Worm (Caenorhabditis elegans) whole organism, L4/young adult: ENCODE data around the gene C28F5.1.

Source experiments
- W03F9.2 ChIP-seq: fragments of 150-350 bp; optimal IDR thresholded peaks from 2 replicates; lab custom pipeline; 2014; ENCODE audit warnings: missing biosample characterization, missing genetic modification characterization
- dao-5 ChIP-seq: sonication (generic microtip); optimal IDR thresholded peaks from 2 replicates; lab custom pipeline; 2016; ENCODE audit warnings: missing genotype, missing genetic modification characterization, moderate library complexity, missing compliant biosample characterization
- him-1 ChIP-seq: sonication (generic microtip); optimal IDR thresholded peaks from 2 replicates; lab custom pipeline; 2016; ENCODE audit warnings: missing genotype, missing genetic modification reagents, missing genetic modification characterization, missing compliant biosample characterization

Gene C28F5.1

DNA sequence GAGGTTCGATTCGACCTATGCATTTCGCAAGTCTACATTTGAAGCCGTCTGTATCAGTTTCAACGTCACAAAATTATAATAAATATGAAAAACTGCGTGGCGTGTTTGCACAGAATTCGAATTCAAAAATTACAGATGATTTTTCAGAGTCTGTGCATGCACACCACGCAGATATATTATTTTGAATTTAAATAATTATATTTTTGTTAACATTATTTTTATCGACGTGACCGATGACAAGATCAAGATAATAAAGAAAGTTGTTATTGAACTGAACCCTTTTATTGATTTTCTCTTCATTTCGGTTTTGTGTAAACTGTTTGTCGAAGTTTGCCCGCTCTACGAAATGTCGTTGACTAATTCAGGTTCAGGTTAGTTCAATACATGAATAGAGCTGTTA lies at the start of gene C28F5.1:
Gene C28F5.1, plus strand, starts transcription at position 301 of the 400 bp plus-strand sequence.
- TF ChIP-seq W03F9.2 (tag; lab: Kevin White, UChicago) (no peak), him-1 (tag; lab: Kevin White, UChicago) (no peak), dao-5 (no peak)

DNA sequence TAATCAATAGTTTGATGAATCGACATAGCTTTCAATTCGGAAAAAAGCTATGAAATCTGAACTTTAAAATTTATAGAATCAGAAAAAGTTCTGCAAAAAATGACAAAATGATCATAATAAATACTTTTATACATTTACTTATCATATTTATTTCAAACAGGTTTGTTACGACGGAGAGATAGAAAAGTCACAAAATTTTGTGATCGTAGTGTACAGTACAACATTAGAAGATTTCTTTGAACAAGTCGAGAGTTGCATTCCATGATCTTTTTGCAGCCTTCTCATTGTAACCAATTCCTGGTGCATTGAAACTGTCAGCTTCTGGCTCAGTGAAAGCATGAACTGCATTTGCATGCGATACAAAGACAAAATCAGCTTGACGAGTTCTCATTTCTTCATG lies 48.9 kb upstream of the C28F5.1 start, which contains the start of gene D1022.3:
Gene D1022.3, minus strand, starts transcription at position 101 of the 400 bp plus-strand sequence.
- TF ChIP-seq him-1 (tag; lab: Kevin White, UChicago) (no peak), dao-5 (no peak), W03F9.2 (tag; lab: Kevin White, UChicago) (no peak)

DNA sequence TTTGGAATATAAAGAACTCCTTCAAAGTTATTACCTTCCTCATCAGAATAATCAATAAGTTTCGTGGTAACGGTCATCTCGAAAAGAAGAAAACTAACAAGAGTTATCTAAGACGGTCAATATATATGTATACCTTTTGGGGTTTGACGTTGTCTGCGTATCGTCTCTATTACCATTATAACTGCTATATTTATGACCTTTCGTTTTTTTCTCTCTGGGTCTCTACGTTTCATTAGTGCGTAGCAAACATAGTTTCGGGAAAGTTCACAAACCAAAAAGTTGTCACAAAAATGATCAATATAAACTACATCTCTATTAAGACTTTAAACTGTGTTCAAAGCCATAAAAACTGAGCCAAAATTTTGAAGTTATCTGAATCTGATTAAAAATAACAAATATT lies 47.9 kb upstream of the C28F5.1 start, which contains the start of gene D1022.4:
Gene D1022.4, minus strand, starts transcription at position 83 of the 400 bp plus-strand sequence.
- TF ChIP-seq dao-5: no peak
- no peak for TF ChIP-seq W03F9.2 (tag; lab: Kevin White, UChicago)
- TF ChIP-seq him-1 (tag; lab: Kevin White, UChicago): no peak

DNA sequence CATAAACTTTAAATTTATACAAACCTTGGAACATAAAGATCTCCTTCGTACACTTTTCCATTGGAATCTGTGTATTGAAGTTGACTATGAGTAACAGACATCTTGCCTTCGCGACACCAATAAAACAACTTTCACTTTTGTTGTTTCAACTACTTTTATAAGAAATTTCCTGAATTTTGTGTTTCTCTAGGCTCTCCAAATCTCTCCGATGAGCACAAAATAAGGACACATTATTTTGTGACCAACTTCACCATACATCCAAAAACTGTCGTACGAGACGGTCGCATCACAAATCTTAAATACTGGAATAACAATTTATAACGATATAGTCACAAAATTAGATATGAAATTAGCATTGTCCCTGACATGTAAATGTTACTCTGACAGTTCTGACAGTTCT lies 46.4 kb upstream of the C28F5.1 start, which contains the start of gene D1022.5:
Gene D1022.5, minus strand, starts transcription at position 101 of the 400 bp plus-strand sequence.
- no peak for TF ChIP-seq dao-5
- no peak for TF ChIP-seq W03F9.2 (tag; lab: Kevin White, UChicago)
- TF ChIP-seq him-1 (tag; lab: Kevin White, UChicago): no peak

DNA sequence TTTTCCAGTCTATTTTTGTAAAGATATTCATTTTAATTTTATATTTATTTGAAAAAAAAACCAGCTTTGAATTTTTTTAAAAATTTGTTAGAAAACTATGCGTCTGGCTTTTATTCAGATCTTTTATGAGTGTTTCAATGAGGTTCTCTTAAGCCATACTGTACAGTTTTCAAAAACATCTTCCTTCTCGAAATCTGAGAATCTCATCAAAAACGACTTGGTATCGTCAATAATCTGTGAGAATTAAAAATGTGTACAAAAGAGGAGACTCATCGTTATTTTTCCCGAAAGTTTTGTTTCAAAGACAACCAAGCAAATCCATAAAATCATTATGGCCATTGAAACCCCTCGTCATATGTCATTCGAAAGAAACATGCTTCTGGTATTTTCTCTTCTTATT lies 45.9 kb upstream of the C28F5.1 start, which contains the start of gene D1022.2:
Gene D1022.2, plus strand, starts transcription at position 301 of the 400 bp plus-strand sequence.
- TF ChIP-seq him-1 (tag; lab: Kevin White, UChicago): no peak
- TF ChIP-seq dao-5: no peak
- no peak for TF ChIP-seq W03F9.2 (tag; lab: Kevin White, UChicago)

DNA sequence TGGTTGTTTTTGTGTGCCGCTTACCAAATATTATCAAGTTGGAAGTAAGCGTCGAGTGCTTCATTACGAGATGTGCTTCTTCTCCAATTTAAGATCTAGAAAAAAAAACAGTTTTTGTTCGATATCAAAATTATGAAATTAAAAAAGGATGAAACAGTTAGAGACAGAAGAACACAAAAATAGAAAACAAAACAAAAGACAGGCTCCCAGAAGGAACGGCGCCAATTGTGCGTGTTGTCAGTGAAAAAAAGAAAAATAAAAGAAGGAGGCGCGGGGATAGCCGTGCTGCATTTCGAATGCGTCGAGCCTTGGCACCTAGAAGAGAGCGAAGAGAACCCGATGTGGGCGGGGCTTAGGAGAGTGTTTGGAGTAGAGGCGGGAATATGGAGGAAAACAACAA lies 39.6 kb upstream of the C28F5.1 start, which contains the start of gene sro-1:
Gene sro-1, minus strand, starts transcription at position 101 of the 400 bp plus-strand sequence.
- TF ChIP-seq him-1 (tag; lab: Kevin White, UChicago) (no peak), dao-5 (no peak), W03F9.2 (tag; lab: Kevin White, UChicago) (no peak)

DNA sequence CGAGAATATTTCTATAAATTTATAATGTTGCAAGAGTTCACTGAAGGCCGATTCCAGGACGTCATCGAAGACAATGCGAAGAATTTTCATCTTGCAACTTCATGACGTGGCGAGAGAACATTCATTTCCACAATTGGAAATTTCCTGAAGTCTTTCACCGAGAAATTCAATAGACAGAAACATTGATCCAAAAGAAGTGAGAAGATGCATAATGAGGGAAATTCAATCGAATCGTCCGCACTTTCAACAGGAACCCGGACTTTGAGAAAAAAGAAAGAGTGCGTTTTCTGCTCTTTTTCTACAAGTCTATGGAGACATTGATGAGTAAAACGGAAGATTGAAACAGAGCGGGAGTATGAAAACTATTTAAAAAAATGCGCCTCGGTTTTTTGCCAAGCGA lies 35.8 kb upstream of the C28F5.1 start:
- TF ChIP-seq him-1 (tag; lab: Kevin White, UChicago) (no peak), W03F9.2 (tag; lab: Kevin White, UChicago) (no peak), dao-5 (no peak)

DNA sequence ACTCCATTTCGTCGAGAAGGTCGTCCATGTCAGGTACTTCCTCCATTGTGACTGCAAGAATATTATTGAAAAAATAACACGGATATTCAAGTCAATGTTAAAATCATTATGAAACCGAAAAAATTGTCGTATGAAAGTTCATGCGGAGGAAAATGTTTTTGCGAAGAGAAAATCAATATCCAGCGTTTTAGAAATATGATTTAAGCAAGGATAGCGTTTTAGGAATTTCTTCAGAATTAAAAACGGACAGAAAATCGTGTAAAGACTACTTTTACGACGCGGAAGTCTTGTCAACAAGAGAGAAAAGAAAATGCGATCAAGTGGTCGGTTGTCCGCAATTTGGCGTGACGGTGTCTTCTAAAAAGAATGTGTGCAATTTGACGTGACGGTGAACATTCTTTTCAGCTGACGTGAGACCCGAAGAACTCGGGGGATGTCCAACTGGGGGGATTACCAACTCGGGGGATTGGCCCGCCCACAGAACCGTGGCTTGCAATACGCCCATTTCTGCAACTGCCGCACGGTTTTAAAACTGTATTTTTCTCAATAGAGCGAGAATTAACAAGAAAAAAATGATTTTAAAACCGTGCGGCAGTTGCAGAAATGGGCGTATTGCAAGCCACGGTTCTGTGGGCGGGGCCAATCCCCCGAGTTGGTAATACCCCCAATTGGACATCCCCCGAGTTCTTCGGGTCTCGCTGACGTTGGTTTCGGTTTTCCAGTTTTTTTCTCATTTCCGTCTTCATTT lies 26.4 kb upstream of the C28F5.1 start, which contains the start of the genes aka-1 and ubc-6:
Gene aka-1, minus strand, starts transcription at position 51 of the 748 bp plus-strand sequence.
Gene ubc-6, plus strand, starts transcription at position 701 of the 748 bp plus-strand sequence.
- TF ChIP-seq dao-5: peak; percentile 7
- TF ChIP-seq him-1 (tag; lab: Kevin White, UChicago): peak; percentile 78
- peak; percentile 71 for TF ChIP-seq W03F9.2 (tag; lab: Kevin White, UChicago)

DNA sequence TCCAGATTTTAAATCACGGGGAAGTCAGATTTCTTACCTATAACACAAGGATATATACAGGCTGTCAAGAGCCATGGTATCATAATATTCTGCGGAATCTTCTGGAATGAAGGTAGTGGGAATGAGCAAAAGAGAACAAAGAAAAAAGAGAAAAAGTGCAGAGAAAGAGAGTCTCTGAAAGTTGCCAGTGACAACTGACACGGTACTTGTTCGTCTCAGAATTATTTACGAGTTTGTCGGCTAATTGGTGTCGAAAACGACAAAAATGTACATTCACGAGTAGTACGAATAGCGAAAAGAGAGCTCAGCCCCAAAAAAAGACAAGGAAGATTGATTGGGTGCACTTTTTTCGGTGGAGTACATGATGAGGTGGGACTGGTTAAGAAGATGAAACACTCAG lies 22.1 kb upstream of the C28F5.1 start, which contains the start of gene cah-2:
Gene cah-2, minus strand, starts transcription at position 101 of the 400 bp plus-strand sequence.
- TF ChIP-seq W03F9.2 (tag; lab: Kevin White, UChicago): no peak
- TF ChIP-seq him-1 (tag; lab: Kevin White, UChicago): no peak
- no peak for TF ChIP-seq dao-5

DNA sequence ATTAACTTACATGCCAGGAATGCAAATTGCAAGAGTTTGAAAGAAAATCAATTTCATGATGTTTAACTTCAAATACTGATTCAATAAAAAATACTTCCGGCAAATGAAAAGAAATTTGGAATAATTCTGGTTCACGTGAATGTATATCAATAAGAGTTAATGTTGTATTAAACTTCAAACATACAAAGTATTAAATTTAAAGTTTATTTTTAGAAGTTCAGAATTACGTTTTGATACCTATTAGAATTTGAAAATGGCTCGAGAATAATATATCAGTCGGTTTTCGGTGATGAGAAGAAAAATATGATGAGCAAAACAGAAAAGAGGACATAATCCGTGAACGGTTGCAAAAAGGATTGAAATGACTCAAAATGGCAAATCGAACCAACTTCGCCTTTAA lies 15.5 kb upstream of the C28F5.1 start, which contains the start of gene D1022.9:
Gene D1022.9, minus strand, starts transcription at position 101 of the 400 bp plus-strand sequence.
- TF ChIP-seq dao-5: no peak
- no peak for TF ChIP-seq W03F9.2 (tag; lab: Kevin White, UChicago)
- TF ChIP-seq him-1 (tag; lab: Kevin White, UChicago): no peak

DNA sequence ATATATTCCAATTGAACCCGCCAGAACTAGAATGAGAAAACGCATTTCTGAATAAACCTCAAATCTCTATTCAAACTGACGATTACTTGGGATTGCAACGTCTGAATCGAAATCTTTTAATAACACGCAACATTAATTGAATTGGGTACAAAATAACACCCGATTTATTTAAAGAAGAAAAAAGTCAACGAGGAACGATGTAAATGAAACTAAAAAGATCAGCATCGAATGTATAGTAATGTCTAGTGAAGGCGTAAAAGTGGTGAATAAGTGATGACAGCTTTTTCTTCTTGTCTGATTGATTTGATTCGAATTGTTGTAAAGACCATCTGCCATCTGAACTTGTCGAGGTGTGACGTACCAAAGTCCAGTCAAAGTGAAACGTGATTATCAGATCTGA lies 11.5 kb upstream of the C28F5.1 start, which contains the start of gene nas-23:
Gene nas-23, minus strand, starts transcription at position 101 of the 400 bp plus-strand sequence.
- TF ChIP-seq W03F9.2 (tag; lab: Kevin White, UChicago) (no peak), dao-5 (no peak), him-1 (tag; lab: Kevin White, UChicago) (no peak)

DNA sequence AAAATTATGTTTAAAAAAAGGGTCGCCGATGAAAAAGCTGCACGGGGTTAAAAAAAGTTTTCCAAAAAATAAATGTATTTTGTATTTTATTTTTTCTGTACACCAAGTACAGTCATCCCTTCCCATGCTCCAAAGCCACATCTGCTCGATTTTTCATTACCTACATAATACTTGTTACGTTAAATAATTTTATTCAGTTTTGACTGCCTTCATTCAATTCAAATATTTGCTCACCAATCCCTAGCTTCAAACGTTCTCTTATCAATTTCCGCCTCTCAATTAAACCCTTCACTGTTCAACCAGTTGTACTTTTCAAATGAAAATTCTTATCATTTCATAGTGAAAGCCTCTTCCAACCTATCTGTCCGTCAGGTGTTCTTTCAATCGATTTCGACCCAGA lies 10.9 kb upstream of the C28F5.1 start, which contains the start of gene R10H1.1:
Gene R10H1.1, plus strand, starts transcription at position 301 of the 400 bp plus-strand sequence.
- TF ChIP-seq W03F9.2 (tag; lab: Kevin White, UChicago) (no peak), him-1 (tag; lab: Kevin White, UChicago) (no peak), dao-5 (no peak)

DNA sequence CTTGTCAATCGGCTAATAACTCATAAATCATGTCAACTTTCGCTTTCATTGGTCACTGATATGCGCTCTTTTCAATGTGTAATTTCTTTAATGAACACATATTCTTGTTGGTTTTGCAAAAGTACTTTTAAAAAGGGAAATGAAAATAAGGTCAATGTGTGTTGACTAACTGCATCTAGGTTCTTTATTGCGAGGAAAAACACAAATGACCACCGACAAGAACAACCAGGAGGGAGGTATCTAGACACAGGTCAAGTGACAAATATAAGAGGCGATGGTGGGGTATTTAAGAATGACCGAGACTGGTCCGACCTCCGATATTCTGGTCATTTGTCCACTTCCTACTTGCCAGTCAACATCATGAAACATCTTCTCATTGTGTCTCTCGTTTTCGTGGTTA lies 9.0 kb upstream of the C28F5.1 start, which contains the start of gene spi-1:
Gene spi-1, plus strand, starts transcription at position 178 of the 400 bp plus-strand sequence.
- TF ChIP-seq dao-5 (no peak), him-1 (tag; lab: Kevin White, UChicago) (no peak), W03F9.2 (tag; lab: Kevin White, UChicago) (no peak)

DNA sequence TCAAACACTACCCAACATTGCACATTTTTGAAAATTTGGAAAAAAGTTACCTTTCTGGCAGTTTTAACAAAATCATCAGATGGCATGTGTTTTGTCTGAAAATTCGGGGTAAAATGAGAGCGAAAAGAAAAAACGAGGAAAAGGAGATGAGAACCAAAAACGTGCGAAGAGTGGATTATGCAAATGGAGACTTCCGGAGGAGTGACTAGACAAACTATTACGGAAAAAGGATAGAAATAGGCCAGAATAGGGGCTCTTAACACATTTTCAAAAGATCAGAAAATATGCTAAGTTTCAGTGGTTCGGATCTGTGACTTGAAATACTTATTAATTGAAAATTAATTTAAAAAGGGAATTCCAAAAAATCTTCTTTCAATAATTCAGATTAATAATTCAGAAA lies 5.7 kb upstream of the C28F5.1 start, which contains the start of gene srab-14:
Gene srab-14, minus strand, starts transcription at position 101 of the 400 bp plus-strand sequence.
- no peak for TF ChIP-seq W03F9.2 (tag; lab: Kevin White, UChicago)
- TF ChIP-seq him-1 (tag; lab: Kevin White, UChicago): no peak
- TF ChIP-seq dao-5: no peak
